Fruit fly (Drosophila melanogaster) whole organism, embryonic: ENCODE measurements around the gene CG17362.
A peak's percentile ranks its signal among the peaks of the same experiment; 100 is the strongest.

Experiments used
- ATbp ChIP-seq: fragments of 200-800 bp; sonication (Bioruptor generic); optimal IDR thresholded peaks from 2 replicates; lab custom pipeline; 2017; ENCODE audit warnings: missing biosample characterization, mild to moderate bottlenecking, missing genetic modification characterization, missing genetic modification reagents
- CG1024 ChIP-seq: fragments of 200-800 bp; sonication (Bioruptor generic); IDR thresholded peaks from 2 replicates; pipeline ENCODE4 v1.3.6; 2022; ENCODE audit warnings: missing biosample characterization, missing genetic modification characterization
- CG13894 ChIP-seq: fragments of 200-800 bp; sonication (Bioruptor generic); optimal IDR thresholded peaks from 3 replicates; lab custom pipeline; 2018; ENCODE audit warnings: missing biosample characterization, mild to moderate bottlenecking, missing genetic modification characterization, moderate library complexity
- CG14667 ChIP-seq: fragments of 200-800 bp; sonication (Bioruptor generic); IDR thresholded peaks from 2 replicates; pipeline ENCODE4 v1.3.6; 2022; ENCODE audit warnings: missing biosample characterization, missing genetic modification characterization
- CG15011 ChIP-seq: fragments of 200-800 bp; sonication (Bioruptor generic); optimal IDR thresholded peaks from 3 replicates; lab custom pipeline; 2018; ENCODE audit warnings: missing biosample characterization, mild to moderate bottlenecking, missing genetic modification characterization
- CG17328 ChIP-seq: fragments of 200-800 bp; sonication (Bioruptor generic); IDR thresholded peaks from 2 replicates; pipeline ENCODE4 v1.3.6; 2022; ENCODE audit warnings: missing biosample characterization, missing genetic modification characterization
- CG1792 ChIP-seq: fragments of 200-800 bp; sonication (Bioruptor generic); optimal IDR thresholded peaks from 2 replicates; lab custom pipeline; 2016; ENCODE audit warnings: missing biosample characterization, missing genetic modification characterization
- CG18011 ChIP-seq: fragments of 200-800 bp; sonication (Bioruptor generic); optimal IDR thresholded peaks from 2 replicates; lab custom pipeline; 2017; ENCODE audit warnings: missing biosample characterization, missing genetic modification characterization, mild to moderate bottlenecking, moderate library complexity, missing genotype
- CG18262 ChIP-seq: fragments of 200-800 bp; optimal IDR thresholded peaks from 3 replicates; lab custom pipeline; 2019; ENCODE audit warnings: missing biosample characterization, mild to moderate bottlenecking, missing genetic modification characterization, moderate library complexity
- CG18476 ChIP-seq: fragments of 200-800 bp; sonication (Bioruptor generic); optimal IDR thresholded peaks from 2 replicates; lab custom pipeline; 2016; ENCODE audit warnings: missing biosample characterization, mild to moderate bottlenecking, missing genetic modification characterization
- CG2199 ChIP-seq: fragments of 200-800 bp; sonication (Bioruptor generic); IDR thresholded peaks from 3 replicates; pipeline ENCODE4 v1.3.6; 2022; ENCODE audit warnings: missing biosample characterization, missing genetic modification characterization
- CG30431 ChIP-seq: fragments of 200-800 bp; sonication (Bioruptor generic); optimal IDR thresholded peaks from 2 replicates; lab custom pipeline; 2017; ENCODE audit warnings: missing biosample characterization, missing genetic modification characterization
- CG34376 ChIP-seq: fragments of 200-800 bp; sonication (Bioruptor generic); optimal IDR thresholded peaks from 2 replicates; lab custom pipeline; 2018; ENCODE audit warnings: missing biosample characterization, mild to moderate bottlenecking, missing genetic modification characterization
- CG3726 ChIP-seq: fragments of 200-800 bp; sonication (Bioruptor generic); IDR thresholded peaks from 3 replicates; pipeline ENCODE4, ENCODE4 v1.3.6; 2022; ENCODE audit warnings: missing biosample characterization, missing genetic modification characterization
- CG3847 ChIP-seq: fragments of 200-800 bp; sonication (Bioruptor generic); IDR thresholded peaks from 2 replicates; pipeline ENCODE4 v1.3.6; 2022; ENCODE audit warnings: missing biosample characterization, missing genetic modification characterization
- CG4328 ChIP-seq: fragments of 200-800 bp; sonication (Bioruptor generic); optimal IDR thresholded peaks from 3 replicates; lab custom pipeline; 2017; ENCODE audit warnings: missing biosample characterization, missing genetic modification reagents, missing genetic modification characterization
- CG4360 ChIP-seq: fragments of 200-800 bp; sonication (Bioruptor generic); IDR thresholded peaks from 2 replicates; pipeline ENCODE4 v1.3.6; 2022; ENCODE audit warnings: missing biosample characterization, missing genetic modification characterization
- CG6765 ChIP-seq: fragments of 200-800 bp; sonication (Bioruptor generic); optimal IDR thresholded peaks from 3 replicates; lab custom pipeline; 2017; ENCODE audit warnings: missing biosample characterization, mild to moderate bottlenecking, missing genetic modification characterization
- CG7839 ChIP-seq: fragments of 200-800 bp; sonication (Bioruptor generic); optimal IDR thresholded peaks from 3 replicates; lab custom pipeline; 2018; ENCODE audit warnings: missing biosample characterization, mild to moderate bottlenecking, missing genetic modification characterization, moderate library complexity
- CG8944 ChIP-seq: fragments of 200-800 bp; sonication (Bioruptor generic); optimal IDR thresholded peaks from 3 replicates; lab custom pipeline; 2016; ENCODE audit warnings: missing biosample characterization, missing genetic modification characterization
- CG9215 ChIP-seq: fragments of 200-800 bp; sonication (Bioruptor generic); IDR thresholded peaks from 2 replicates; pipeline ENCODE4 v1.3.6; 2022; ENCODE audit warnings: missing biosample characterization, missing genetic modification characterization
- CG9797 ChIP-seq: fragments of 200-800 bp; sonication (Bioruptor generic); optimal IDR thresholded peaks from 3 replicates; lab custom pipeline; 2018; ENCODE audit warnings: missing biosample characterization, mild to moderate bottlenecking, missing genetic modification characterization
- CG9817 ChIP-seq: fragments of 200-800 bp; sonication (Bioruptor generic); optimal IDR thresholded peaks from 2 replicates; lab custom pipeline; 2018; ENCODE audit warnings: missing biosample characterization, mild to moderate bottlenecking, missing genetic modification characterization, moderate library complexity
- CTCF ChIP-seq: fragments of 200-800 bp; sonication (Bioruptor generic); optimal IDR thresholded peaks from 2 replicates; lab custom pipeline; 2017; ENCODE audit warnings: missing biosample characterization, mild to moderate bottlenecking, missing genetic modification characterization, moderate library complexity
- D ChIP-seq, 2 experiments: fragments of 200-800 bp in 1 of 2; fragments of >200 bp in 1 of 2; sonication (Bioruptor generic) in 1 of 2; optimal IDR thresholded peaks; 2 replicates in 1 of 2; 3 replicates in 1 of 2; lab custom pipeline; 2017; ENCODE audit warnings: mild to moderate bottlenecking in 1 of 2, missing biosample characterization in 1 of 2, missing genetic modification characterization in 1 of 2, missing genetic modification reagents in 1 of 2
- Doc3 ChIP-seq: fragments of 200-800 bp; sonication (Bioruptor generic); IDR thresholded peaks from 3 replicates; pipeline ENCODE4 v1.3.6; 2022; ENCODE audit warnings: missing biosample characterization, missing genetic modification characterization; ENCODE audit not compliant: partially characterized antibody
- Fer2 ChIP-seq: fragments of 200-800 bp; sonication (Bioruptor generic); optimal IDR thresholded peaks from 2 replicates; lab custom pipeline; 2018; ENCODE audit warnings: missing biosample characterization, mild to moderate bottlenecking, missing genetic modification characterization, moderate library complexity
- GATAe ChIP-seq: fragments of 200-800 bp; sonication (Bioruptor generic); conservative IDR thresholded peaks from 2 replicates; pipeline ENCODE4 v1.3.6; 2022; ENCODE audit warnings: missing biosample characterization, missing genetic modification characterization
- Kr ChIP-seq: fragments of 200-800 bp; sonication (Bioruptor generic); optimal IDR thresholded peaks from 2 replicates; lab custom pipeline; 2017; ENCODE audit warnings: missing biosample characterization, mild to moderate bottlenecking, missing genetic modification characterization
- MTF-1 ChIP-seq: fragments of 200-800 bp; sonication (Bioruptor generic); optimal IDR thresholded peaks from 2 replicates; lab custom pipeline; 2018; ENCODE audit warnings: missing biosample characterization, mild to moderate bottlenecking, missing genetic modification characterization, borderline replicate concordance
- Mrtf ChIP-seq: fragments of 200-800 bp; sonication (Bioruptor generic); IDR thresholded peaks from 3 replicates; pipeline ENCODE4 v1.3.6; 2022; ENCODE audit warnings: missing biosample characterization, missing genetic modification characterization
- NfI ChIP-seq: fragments of 200-800 bp; sonication (Bioruptor generic); optimal IDR thresholded peaks from 3 replicates; lab custom pipeline; 2018; ENCODE audit warnings: missing biosample characterization, mild to moderate bottlenecking, missing genetic modification characterization, moderate library complexity
- Sry-δ ChIP-seq: fragments of 200-800 bp; sonication (Bioruptor generic); optimal IDR thresholded peaks from 2 replicates; lab custom pipeline; 2016; ENCODE audit warnings: missing biosample characterization, missing genetic modification characterization
- Stat92E ChIP-seq, 3 experiments: fragments of >200 bp in 2 of 3; fragments of 200-800 bp in 1 of 3; sonication (Bioruptor generic) in 1 of 3; optimal IDR thresholded peaks; 2 replicates each; lab custom pipeline; 2017 to 2019; ENCODE audit warnings: missing biosample characterization in 3 of 3, missing genetic modification characterization in 3 of 3, mild to moderate bottlenecking in 1 of 3, moderate library complexity in 1 of 3
- Trl ChIP-seq, 3 experiments: fragments of >200 bp in 2 of 3; fragments of 200-800 bp in 1 of 3; sonication (Bioruptor generic) in 1 of 3; optimal IDR thresholded peaks; 2 replicates in 1 of 3; 3 replicates in 2 of 3; lab custom pipeline; 2016 to 2017; ENCODE audit warnings: missing biosample characterization in 1 of 3, missing genetic modification characterization in 1 of 3
- ab ChIP-seq: fragments of 200-800 bp; sonication (Bioruptor generic); optimal IDR thresholded peaks from 2 replicates; lab custom pipeline; 2016; ENCODE audit warnings: missing biosample characterization, missing genetic modification characterization
- ato ChIP-seq: fragments of 200-800 bp; sonication (Bioruptor generic); IDR thresholded peaks from 2 replicates; pipeline ENCODE4 v1.3.6; 2022; ENCODE audit warnings: missing biosample characterization, missing genetic modification characterization; ENCODE audit not compliant: partially characterized antibody
- cad ChIP-seq: fragments of >200 bp; optimal IDR thresholded peaks from 2 replicates; lab custom pipeline; 2017; ENCODE audit warnings: missing biosample characterization, missing genetic modification characterization
- cwo ChIP-seq: fragments of 200-800 bp; sonication (Bioruptor generic); optimal IDR thresholded peaks from 3 replicates; lab custom pipeline; 2017; ENCODE audit warnings: missing biosample characterization, missing genetic modification characterization, mild to moderate bottlenecking, moderate library complexity, missing genetic modification reagents
- grau ChIP-seq: fragments of 200-800 bp; optimal IDR thresholded peaks from 3 replicates; lab custom pipeline; 2019; ENCODE audit warnings: missing biosample characterization, mild to moderate bottlenecking, missing genetic modification characterization, moderate library complexity
- knrl ChIP-seq: fragments of 200-800 bp; sonication (Bioruptor generic); IDR thresholded peaks from 3 replicates; pipeline ENCODE4 v1.3.6; 2022; ENCODE audit warnings: missing biosample characterization, missing genetic modification characterization; ENCODE audit not compliant: partially characterized antibody
- luna ChIP-seq: fragments of 200-800 bp; sonication (Bioruptor generic); optimal IDR thresholded peaks from 2 replicates; lab custom pipeline; 2016; ENCODE audit warnings: missing biosample characterization, missing genetic modification characterization
- mld ChIP-seq: fragments of 200-800 bp; sonication (Bioruptor generic); IDR thresholded peaks from 3 replicates; pipeline ENCODE4 v1.3.6; 2022; ENCODE audit warnings: missing biosample characterization, missing genetic modification characterization; ENCODE audit not compliant: partially characterized antibody
- pros ChIP-seq: fragments of 200-800 bp; sonication (Bioruptor generic); optimal IDR thresholded peaks from 3 replicates; lab custom pipeline; 2019; ENCODE audit warnings: missing biosample characterization, mild to moderate bottlenecking, missing genetic modification characterization, moderate library complexity
- pzg ChIP-seq: fragments of 200-800 bp; sonication (Bioruptor generic); optimal IDR thresholded peaks from 3 replicates; lab custom pipeline; 2018; ENCODE audit warnings: missing biosample characterization, mild to moderate bottlenecking, missing genetic modification characterization, moderate library complexity
- repo ChIP-seq: fragments of 200-800 bp; sonication (Bioruptor generic); optimal IDR thresholded peaks from 2 replicates; lab custom pipeline; 2016; ENCODE audit warnings: missing biosample characterization, missing genetic modification characterization
- row ChIP-seq: fragments of 200-800 bp; sonication (Bioruptor generic); IDR thresholded peaks from 3 replicates; pipeline ENCODE4 v1.3.6; 2022; ENCODE audit warnings: missing biosample characterization, missing genetic modification characterization
- slou ChIP-seq: fragments of 200-800 bp; sonication (Bioruptor generic); optimal IDR thresholded peaks from 3 replicates; lab custom pipeline; 2016; ENCODE audit warnings: missing biosample characterization, missing genetic modification characterization
- ssp ChIP-seq: fragments of 200-800 bp; sonication (Bioruptor generic); IDR thresholded peaks from 2 replicates; pipeline ENCODE4 v1.3.6; 2022; ENCODE audit warnings: missing biosample characterization, missing genetic modification characterization
- stc ChIP-seq: fragments of 200-800 bp; sonication (Bioruptor generic); IDR thresholded peaks from 2 replicates; pipeline ENCODE4 v1.3.6; 2022; ENCODE audit warnings: missing biosample characterization, missing genetic modification characterization

Gene CG17362

dm6 chr3L:14002524-14003135 is 16.2 kb downstream of the CG17362 start (continued):
- TF ChIP-seq CG9817, result no peak
- no peak for TF ChIP-seq CG18262 (tag; lab: Kevin White, UChicago)
- no peak for TF ChIP-seq knrl (GFP tag; lab: Robert Waterston, UW)
- no peak for TF ChIP-seq CG1024 (GFP tag; lab: Robert Waterston, UW)
- peak; percentile 25 for TF ChIP-seq CG6765 (GFP tag; lab: Kevin White, UChicago)
- no peak for TF ChIP-seq cad (GFP tag; lab: Kevin White, UChicago)
- TF ChIP-seq CG13894 (tag; lab: Kevin White, UChicago), result peak; percentile 51
- TF ChIP-seq Fer2 (tag; lab: Kevin White, UChicago), result no peak
- TF ChIP-seq CG3726 (GFP tag; lab: Robert Waterston, UW), result no peak
- no peak for TF ChIP-seq Trl (optimal IDR thresholded peaks at IDR 0.05; lab: Kevin White, UChicago)
- TF ChIP-seq Trl (GFP tag; optimal IDR thresholded peaks at IDR 0.05; lab: Kevin White, UChicago), result no peak
- TF ChIP-seq row, result peak; percentile 16; the same call in 1 of the 3 replicates
- no peak for TF ChIP-seq CG8944
- no peak for TF ChIP-seq ato (GFP tag; lab: Robert Waterston, UW)
- no peak for TF ChIP-seq stc
- TF ChIP-seq mld, result no peak
- TF ChIP-seq MTF-1 (GFP tag; lab: Kevin White, UChicago), result no peak
- TF ChIP-seq ssp, result no peak
- no peak for TF ChIP-seq CG4360 (GFP tag; lab: Robert Waterston, UW)
- no peak for TF ChIP-seq CG4328
- TF ChIP-seq GATAe (GFP tag; lab: Robert Waterston, UW), result no peak
- TF ChIP-seq CG3847, result no peak
- peak; percentile 11 for TF ChIP-seq Sry-δ (GFP tag; lab: Kevin White, UChicago)
- TF ChIP-seq ATbp (GFP tag; lab: Kevin White, UChicago), result no peak
- no peak for TF ChIP-seq CG14667 (GFP tag; lab: Robert Waterston, UW)
- no peak for TF ChIP-seq Mrtf (GFP tag; lab: Robert Waterston, UW)
- peak; percentile 67; the same call in 1 of the 3 replicates for TF ChIP-seq CG2199 (GFP tag; lab: Robert Waterston, UW)
- no peak for TF ChIP-seq slou
- TF ChIP-seq CG15011 (GFP tag; lab: Kevin White, UChicago), result no peak
- TF ChIP-seq CG30431 (GFP tag; lab: Kevin White, UChicago), result no peak
- no peak for TF ChIP-seq CG34376 (GFP tag; lab: Kevin White, UChicago)
- TF ChIP-seq luna (GFP tag; lab: Kevin White, UChicago), result no peak
- no peak for TF ChIP-seq NfI (GFP tag; lab: Kevin White, UChicago)
- TF ChIP-seq CG18011 (GFP tag; lab: Kevin White, UChicago), result no peak
- no peak for TF ChIP-seq repo
- TF ChIP-seq CG17328, result no peak
- TF ChIP-seq CG7839 (tag; lab: Kevin White, UChicago), result no peak
- no peak for TF ChIP-seq CTCF
- TF ChIP-seq CG9797 (GFP tag; lab: Kevin White, UChicago), result peak; percentile 68
- TF ChIP-seq pros, result peak; percentile 2
- no peak for TF ChIP-seq CG18476
- peak; percentile 6 for TF ChIP-seq grau (tag; lab: Kevin White, UChicago)
- TF ChIP-seq ab, result no peak
- TF ChIP-seq CG9215 (GFP tag; lab: Robert Waterston, UW), result no peak
- peak; percentile 81 for TF ChIP-seq pzg (GFP tag; lab: Kevin White, UChicago)
- TF ChIP-seq Doc3 (GFP tag; lab: Robert Waterston, UW), result no peak
- no peak for TF ChIP-seq Kr (GFP tag; lab: Kevin White, UChicago)
- TF ChIP-seq D (optimal IDR thresholded peaks at IDR 0.05; lab: Kevin White, UChicago), result no peak
- no peak for TF ChIP-seq D (GFP tag; optimal IDR thresholded peaks at IDR 0.05; lab: Kevin White, UChicago)
- no peak for TF ChIP-seq cwo (GFP tag; lab: Kevin White, UChicago)
- no peak for TF ChIP-seq CG1792 (GFP tag; lab: Kevin White, UChicago)
- TF ChIP-seq Stat92E (GFP tag; optimal IDR thresholded peaks at IDR 0.05; lab: Kevin White, UChicago), result no peak
